Worm (Caenorhabditis elegans) whole organism, midembryonic: ENCODE measurements around the gene lbp-3.

ENCODE experiments used
- T22C8.4 ChIP-seq: fragments of 200-800 bp; sonication (Bioruptor generic); IDR thresholded peaks from 2 replicates; pipeline ENCODE4 v1.3.6; 2022; ENCODE audit warnings: missing genetic modification characterization, missing compliant biosample characterization
- cog-1 ChIP-seq: sonication (generic microtip); optimal IDR thresholded peaks from 2 replicates; lab custom pipeline; 2016; ENCODE audit warnings: missing genetic modification characterization, missing compliant biosample characterization
- flt-1 ChIP-seq: fragments of 200-800 bp; sonication (Bioruptor generic); IDR thresholded peaks from 2 replicates; pipeline ENCODE4 v1.3.6; 2022; ENCODE audit warnings: missing genetic modification characterization, missing compliant biosample characterization
- klf-2 ChIP-seq: fragments of 200-800 bp; sonication (Bioruptor generic); conservative IDR thresholded peaks from 2 replicates; pipeline ENCODE4 v1.3.6; 2022; ENCODE audit warnings: missing genetic modification reagents, missing genetic modification characterization, missing compliant biosample characterization
- med-1 ChIP-seq: sonication (generic microtip); optimal IDR thresholded peaks from 2 replicates; lab custom pipeline; 2017; ENCODE audit warnings: missing genetic modification characterization, mild to moderate bottlenecking, missing compliant biosample characterization, antibody characterized with exemption, missing genetic modification reagents; ENCODE audit not compliant: insufficient read depth
- ref-1 ChIP-seq: fragments of 200-800 bp; sonication (Bioruptor generic); conservative IDR thresholded peaks from 2 replicates; pipeline ENCODE4 v1.3.6; 2022; ENCODE audit warnings: missing genetic modification reagents, missing genetic modification characterization, missing compliant biosample characterization
- tab-1 ChIP-seq: fragments of 200-800 bp; sonication (Bioruptor generic); IDR thresholded peaks from 2 replicates; pipeline ENCODE4 v1.3.6; 2022; ENCODE audit warnings: missing genetic modification characterization, missing compliant biosample characterization
- ztf-23 ChIP-seq: fragments of 200-800 bp; sonication (Bioruptor generic); IDR thresholded peaks from 2 replicates; pipeline ENCODE4 v1.3.6; 2022; ENCODE audit warnings: missing genetic modification reagents, missing genetic modification characterization, missing compliant biosample characterization
- ztf-29 ChIP-seq: fragments of 200-800 bp; sonication (Bioruptor generic); IDR thresholded peaks from 2 replicates; pipeline ENCODE4 v1.3.6; 2022; ENCODE audit warnings: missing genetic modification reagents, missing genetic modification characterization, missing compliant biosample characterization

The lbp-3 gene

ce11 chrX:3235358-3235816, 21.8 kb upstream of the lbp-3 start, which contains the start of gene F28B4.3:
Gene F28B4.3, minus strand, starts transcription at chrX:3235408.
- TF ChIP-seq ztf-23 (GFP tag; lab: Robert Waterston, UW) (no peak), T22C8.4 (GFP tag; lab: Robert Waterston, UW) (no peak), med-1 (GFP tag; lab: Kevin White, UChicago) (no peak), flt-1 (GFP tag; lab: Robert Waterston, UW) (no peak), cog-1 (tag; lab: Kevin White, UChicago) (no peak), ref-1 (GFP tag; lab: Robert Waterston, UW) (no peak), tab-1 (GFP tag; lab: Robert Waterston, UW) (no peak), ztf-29 (GFP tag; lab: Robert Waterston, UW) (no peak), klf-2 (no peak)

DNA sequence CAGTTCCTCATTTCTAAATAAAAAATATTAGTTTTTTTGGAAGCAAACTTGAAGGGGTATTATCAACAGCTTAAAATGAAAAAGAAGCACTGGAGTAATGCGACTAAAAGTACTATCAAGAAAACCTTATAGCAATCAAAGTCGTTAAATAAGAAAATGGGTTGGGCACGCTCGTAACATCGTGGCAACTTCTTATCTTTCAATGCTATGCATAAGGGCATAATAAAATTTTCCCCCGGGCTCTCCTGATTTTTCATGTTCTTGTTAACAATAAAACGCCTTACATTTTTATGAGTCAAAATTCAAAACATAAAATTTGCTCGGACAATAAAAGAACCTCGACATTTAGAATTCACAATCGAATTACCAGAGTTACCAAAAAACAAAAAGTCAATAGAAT, 13.6 kb upstream of the lbp-3 start, which contains the start of gene irg-7:
Gene irg-7, minus strand, starts transcription at position 23 of the 400 bp plus-strand sequence.
- TF ChIP-seq ref-1 (GFP tag; lab: Robert Waterston, UW) (no peak), tab-1 (GFP tag; lab: Robert Waterston, UW) (no peak), klf-2 (no peak), med-1 (GFP tag; lab: Kevin White, UChicago) (no peak), flt-1 (GFP tag; lab: Robert Waterston, UW) (no peak), ztf-29 (GFP tag; lab: Robert Waterston, UW) (no peak), cog-1 (tag; lab: Kevin White, UChicago) (no peak), T22C8.4 (GFP tag; lab: Robert Waterston, UW) (no peak), ztf-23 (GFP tag; lab: Robert Waterston, UW) (no peak)

- TF ChIP-seq med-1 (GFP tag; lab: Kevin White, UChicago) = no peak
- no peak for TF ChIP-seq ref-1 (GFP tag; lab: Robert Waterston, UW)
- TF ChIP-seq T22C8.4 (GFP tag; lab: Robert Waterston, UW) = no peak
- no peak for TF ChIP-seq cog-1 (tag; lab: Kevin White, UChicago)
- no peak for TF ChIP-seq ztf-29 (GFP tag; lab: Robert Waterston, UW)
- TF ChIP-seq ztf-23 (GFP tag; lab: Robert Waterston, UW) = no peak
- TF ChIP-seq klf-2 = no peak
- TF ChIP-seq tab-1 (GFP tag; lab: Robert Waterston, UW) = no peak
- TF ChIP-seq flt-1 (GFP tag; lab: Robert Waterston, UW) = no peak
Observed at ce11 chrX:3244402-3244801, 12.8 kb upstream of the lbp-3 start.

DNA sequence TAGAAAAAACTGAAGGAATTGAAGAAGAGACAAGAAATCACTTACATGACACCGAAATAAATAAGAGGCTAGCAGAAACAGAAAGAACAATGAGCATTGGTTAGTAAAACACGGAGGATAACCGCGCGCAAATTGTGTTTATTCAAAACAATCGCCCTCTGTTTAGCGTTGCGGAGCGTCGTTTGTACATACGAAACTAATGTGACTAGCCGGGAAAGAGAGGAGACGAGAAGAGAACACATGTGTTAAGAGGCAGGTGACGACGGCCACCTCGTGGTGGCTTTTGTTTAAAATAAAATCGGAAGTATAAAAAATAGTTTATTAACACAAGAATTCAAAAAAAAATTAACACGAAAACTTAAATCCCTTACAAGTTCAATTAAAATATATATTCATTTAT, 11.4 kb upstream of the lbp-3 start, which contains the start of gene F40F4.7:
Gene F40F4.7, minus strand, starts transcription at position 122 of the 400 bp plus-strand sequence.
- TF ChIP-seq cog-1 (tag; lab: Kevin White, UChicago) (peak; percentile 41), klf-2 (no peak)

DNA sequence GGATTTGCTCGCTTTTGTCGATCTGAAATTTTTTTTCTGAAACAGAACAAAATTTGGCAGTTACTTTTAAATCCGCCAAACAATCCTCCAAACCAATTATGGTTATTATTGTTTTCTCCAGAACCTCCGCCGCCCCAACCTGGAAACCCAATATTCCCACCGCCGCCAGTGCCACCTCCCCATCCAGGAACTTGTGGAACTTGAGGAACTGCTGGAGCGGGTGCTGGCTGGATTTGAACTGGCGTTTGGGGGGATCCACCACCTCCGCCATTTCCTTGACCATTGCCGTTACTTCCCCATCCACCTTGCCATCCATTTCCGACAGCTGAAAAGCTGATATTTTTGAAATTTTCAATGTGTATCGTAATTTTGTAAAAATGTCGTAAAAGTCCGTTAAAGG, 9.4 kb upstream of the lbp-3 start:
- TF ChIP-seq ref-1 (GFP tag; lab: Robert Waterston, UW) (no peak), cog-1 (tag; lab: Kevin White, UChicago) (no peak), klf-2 (no peak), tab-1 (GFP tag; lab: Robert Waterston, UW) (no peak), flt-1 (GFP tag; lab: Robert Waterston, UW) (no peak), med-1 (GFP tag; lab: Kevin White, UChicago) (no peak)

ce11 chrX:3250481-3251091, 6.6 kb upstream of the lbp-3 start, which contains the start of gene pqn-37:
Gene pqn-37, minus strand, starts transcription at chrX:3250531.
- TF ChIP-seq tab-1 (GFP tag; lab: Robert Waterston, UW) (no peak), flt-1 (GFP tag; lab: Robert Waterston, UW) (no peak), ref-1 (GFP tag; lab: Robert Waterston, UW) (no peak), klf-2 (no peak), cog-1 (tag; lab: Kevin White, UChicago) (no peak), ztf-29 (GFP tag; lab: Robert Waterston, UW) (no peak), med-1 (GFP tag; lab: Kevin White, UChicago) (no peak), T22C8.4 (GFP tag; lab: Robert Waterston, UW) (no peak), ztf-23 (GFP tag; lab: Robert Waterston, UW) (no peak)

- TF ChIP-seq ztf-23 (GFP tag; lab: Robert Waterston, UW) (no peak), flt-1 (GFP tag; lab: Robert Waterston, UW) (no peak)
Observed at ce11 chrX:3252500-3252899, 4.7 kb upstream of the lbp-3 start, which contains the start of gene tba-9. Gene tba-9, plus strand, starts transcription at chrX:3252800.

DNA sequence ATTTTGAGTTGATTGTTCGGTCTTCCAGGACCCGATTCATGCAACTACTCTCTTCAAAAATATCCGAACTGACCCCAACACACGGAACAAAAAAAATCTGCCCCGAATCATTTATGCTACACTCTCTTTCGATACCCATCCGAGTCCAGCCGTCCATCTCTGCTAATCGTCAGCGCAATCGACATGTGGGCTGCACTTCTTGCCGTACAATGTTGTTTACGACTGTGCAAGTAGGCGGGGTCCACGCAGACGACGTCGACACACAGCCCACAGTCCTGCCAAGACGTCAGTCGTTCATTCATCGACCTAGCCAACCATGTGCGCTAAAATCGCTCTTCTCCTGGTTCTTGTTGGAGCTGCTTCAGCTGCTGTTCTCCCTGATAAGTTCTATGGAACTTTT, 1.7 kb downstream of the lbp-3 start, which contains the start of gene lbp-1:
Gene lbp-1, plus strand, starts transcription at position 301 of the 400 bp plus-strand sequence.
- TF ChIP-seq ref-1 (GFP tag; lab: Robert Waterston, UW) = no peak
- TF ChIP-seq flt-1 (GFP tag; lab: Robert Waterston, UW) = 0 out of 2 replicates have a peak, but pooled peaks have one; percentile 7

DNA sequence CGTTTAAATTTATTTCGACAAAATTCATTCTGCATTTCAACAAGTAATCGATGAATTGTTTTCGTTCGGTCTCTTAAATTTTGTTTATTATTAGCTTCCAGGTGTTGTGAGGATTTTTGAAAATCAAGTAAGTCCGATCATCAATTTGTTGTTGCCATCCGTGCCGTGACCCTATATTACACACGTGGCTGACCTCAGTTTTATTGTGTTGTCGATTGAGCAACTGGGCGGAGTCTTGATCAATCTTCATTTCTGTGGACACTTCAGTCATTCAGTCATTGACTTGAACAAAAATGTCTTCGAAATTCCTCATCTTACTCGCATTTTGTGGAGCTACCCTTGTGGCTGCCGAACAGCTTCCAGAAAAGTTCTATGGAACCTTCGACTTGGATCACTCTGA, 3.3 kb downstream of the lbp-3 start, which contains the start of gene lbp-2:
Gene lbp-2, plus strand, starts transcription at position 102 of the 400 bp plus-strand sequence.
- no peak for TF ChIP-seq tab-1 (GFP tag; lab: Robert Waterston, UW)
- TF ChIP-seq ref-1 (GFP tag; lab: Robert Waterston, UW) = no peak
- no peak for TF ChIP-seq ztf-29 (GFP tag; lab: Robert Waterston, UW)
- TF ChIP-seq T22C8.4 (GFP tag; lab: Robert Waterston, UW) = no peak
- TF ChIP-seq cog-1 (tag; lab: Kevin White, UChicago) = no peak
- no peak for TF ChIP-seq med-1 (GFP tag; lab: Kevin White, UChicago)
- TF ChIP-seq klf-2 = no peak
- TF ChIP-seq flt-1 (GFP tag; lab: Robert Waterston, UW) = no peak
- no peak for TF ChIP-seq ztf-23 (GFP tag; lab: Robert Waterston, UW)
